Worm (Caenorhabditis elegans) whole organism, young adult: ENCODE data around the gene srh-277.
A peak's percentile ranks its signal among the peaks of the same experiment; 100 is the strongest.

Source experiments
- B0019.2 ChIP-seq: fragments of 200-800 bp; sonication (Bioruptor generic); conservative IDR thresholded peaks from 2 replicates; pipeline ENCODE4 v1.3.6; 2022; ENCODE audit warnings: missing genetic modification reagents, missing genetic modification characterization, missing compliant biosample characterization
- B0035.1 ChIP-seq: sonication (generic microtip); optimal IDR thresholded peaks from 2 replicates; lab custom pipeline; 2016; ENCODE audit warnings: missing genetic modification characterization, mild to moderate bottlenecking, missing compliant biosample characterization, missing genotype, missing genetic modification reagents
- F37B4.10 ChIP-seq: fragments of 200-800 bp; sonication (Bioruptor generic); IDR thresholded peaks from 2 replicates; pipeline ENCODE4 v1.3.6; 2022; ENCODE audit warnings: missing genetic modification characterization, missing compliant biosample characterization
- F52B5.7 ChIP-seq: sonication (generic microtip); optimal IDR thresholded peaks from 2 replicates; lab custom pipeline; 2016; ENCODE audit warnings: mild to moderate bottlenecking, missing genetic modification characterization, missing compliant biosample characterization
- F55B11.4 ChIP-seq: sonication (generic microtip); optimal IDR thresholded peaks from 2 replicates; lab custom pipeline; 2016; ENCODE audit warnings: missing compliant biosample characterization, missing genetic modification characterization, borderline replicate concordance; ENCODE audit not compliant: insufficient read depth
- F57C9.4 ChIP-seq: sonication (generic microtip); optimal IDR thresholded peaks from 2 replicates; lab custom pipeline; 2017; ENCODE audit warnings: mild to moderate bottlenecking, missing genetic modification characterization, missing compliant biosample characterization
- T07F8.4 ChIP-seq: sonication (generic microtip); optimal IDR thresholded peaks from 2 replicates; lab custom pipeline; 2016; ENCODE audit warnings: mild to moderate bottlenecking, missing genetic modification characterization, moderate library complexity, missing compliant biosample characterization
- Y53G8AR.9 ChIP-seq: fragments of 200-800 bp; sonication (Bioruptor generic); conservative IDR thresholded peaks from 2 replicates; pipeline ENCODE4 v1.3.6; 2022; ENCODE audit warnings: missing genetic modification reagents, missing genetic modification characterization, missing compliant biosample characterization
- Y56A3A.18 ChIP-seq: fragments of 200-800 bp; sonication (Bioruptor generic); IDR thresholded peaks from 2 replicates; pipeline ENCODE4 v1.3.6; 2022; ENCODE audit warnings: missing genetic modification reagents, missing genetic modification characterization, missing compliant biosample characterization
- Y67H2A.10 ChIP-seq: fragments of 200-800 bp; sonication (Bioruptor generic); conservative IDR thresholded peaks from 2 replicates; pipeline ENCODE4 v1.3.6; 2022; ENCODE audit warnings: missing genetic modification reagents, missing genetic modification characterization, missing compliant biosample characterization
- Y95B8A.8 ChIP-seq: fragments of 200-800 bp; sonication (Bioruptor generic); IDR thresholded peaks from 2 replicates; pipeline ENCODE4 v1.3.6; 2022; ENCODE audit warnings: missing genetic modification reagents, missing genetic modification characterization, missing compliant biosample characterization
- aptf-2 ChIP-seq: fragments of 200-800 bp; sonication (Bioruptor generic); conservative IDR thresholded peaks from 2 replicates; pipeline ENCODE4 v1.3.6; 2022; ENCODE audit warnings: missing genetic modification reagents, missing genetic modification characterization, missing compliant biosample characterization
- attf-3 ChIP-seq: fragments of 200-800 bp; sonication (Bioruptor generic); conservative IDR thresholded peaks from 2 replicates; pipeline ENCODE4 v1.3.6; 2022; ENCODE audit warnings: missing genetic modification reagents, missing genetic modification characterization, missing compliant biosample characterization
- attf-5 ChIP-seq: fragments of 200-800 bp; sonication (Bioruptor generic); optimal IDR thresholded peaks from 2 replicates; lab custom pipeline; 2018; ENCODE audit warnings: mild to moderate bottlenecking, missing genetic modification characterization, missing compliant biosample characterization
- cebp-1 ChIP-seq, 2 experiments: fragments of 200-800 bp in 1 of 2; sonication (Bioruptor generic) in 1 of 2; sonication (generic microtip) in 1 of 2; IDR thresholded peaks in 1 of 2; optimal IDR thresholded peaks in 1 of 2; 2 replicates each; pipeline versions ENCODE4 v1.3.6 to Lab custom; 2017 to 2022; ENCODE audit warnings: missing compliant biosample characterization in 2 of 2, missing genetic modification characterization in 2 of 2, mild to moderate bottlenecking in 1 of 2, missing genetic modification reagents in 1 of 2, moderate library complexity in 1 of 2
- chd-7 ChIP-seq: sonication (generic microtip); optimal IDR thresholded peaks from 2 replicates; lab custom pipeline; 2016; ENCODE audit warnings: mild to moderate bottlenecking, missing genetic modification characterization, moderate library complexity, missing compliant biosample characterization
- die-1 ChIP-seq: sonication (generic microtip); optimal IDR thresholded peaks from 2 replicates; lab custom pipeline; 2016; ENCODE audit warnings: missing genotype, mild to moderate bottlenecking, missing genetic modification characterization, missing compliant biosample characterization
- dox-1 ChIP-seq: fragments of 200-800 bp; sonication (Bioruptor generic); IDR thresholded peaks from 2 replicates; pipeline ENCODE4 v1.3.6; 2022; ENCODE audit warnings: missing genetic modification reagents, missing genetic modification characterization, missing compliant biosample characterization
- efl-1 ChIP-seq: fragments of 150-350 bp; optimal IDR thresholded peaks from 2 replicates; lab custom pipeline; 2014; ENCODE audit warnings: missing biosample characterization, missing genetic modification reagents, missing genetic modification characterization
- egl-18 ChIP-seq: fragments of 200-800 bp; sonication (Bioruptor generic); IDR thresholded peaks from 2 replicates; pipeline ENCODE4 v1.3.6; 2022; ENCODE audit warnings: missing genetic modification reagents, missing genetic modification characterization, missing compliant biosample characterization
- fkh-3 ChIP-seq: sonication (generic microtip); optimal IDR thresholded peaks from 2 replicates; lab custom pipeline; 2016; ENCODE audit warnings: mild to moderate bottlenecking, missing genetic modification characterization, missing compliant biosample characterization
- him-1 ChIP-seq: sonication (generic microtip); optimal IDR thresholded peaks from 2 replicates; lab custom pipeline; 2016; ENCODE audit warnings: missing genotype, missing genetic modification reagents, missing genetic modification characterization, missing compliant biosample characterization
- hlh-12 ChIP-seq: sonication (generic microtip); optimal IDR thresholded peaks from 2 replicates; lab custom pipeline; 2016; ENCODE audit warnings: missing genetic modification characterization, missing compliant biosample characterization
- hmg-20 ChIP-seq: fragments of 200-800 bp; sonication (Bioruptor generic); IDR thresholded peaks from 2 replicates; pipeline ENCODE4 v1.3.6; 2022; ENCODE audit warnings: missing genetic modification reagents, missing genetic modification characterization, missing compliant biosample characterization
- lin-35 ChIP-seq, 3 experiments: fragments of 150-350 bp in 2 of 3; sonication (generic microtip) in 1 of 3; optimal IDR thresholded peaks; 2 replicates each; lab custom pipeline; 2014 to 2018; ENCODE audit warnings: missing biosample characterization in 3 of 3, missing genetic modification characterization in 3 of 3, missing genetic modification reagents in 3 of 3
- lin-40 ChIP-seq: sonication (generic microtip); optimal IDR thresholded peaks from 2 replicates; lab custom pipeline; 2016; ENCODE audit warnings: missing genetic modification characterization, mild to moderate bottlenecking, missing compliant biosample characterization, missing genotype, missing genetic modification reagents
- nhr-179 ChIP-seq: sonication (generic microtip); optimal IDR thresholded peaks from 2 replicates; lab custom pipeline; 2016; ENCODE audit warnings: mild to moderate bottlenecking, missing genetic modification characterization, missing compliant biosample characterization
- nhr-90 ChIP-seq: sonication (generic microtip); optimal IDR thresholded peaks from 2 replicates; lab custom pipeline; 2016; ENCODE audit warnings: missing genotype, mild to moderate bottlenecking, missing genetic modification characterization, missing compliant biosample characterization
- pbrm-1 ChIP-seq: fragments of 200-800 bp; sonication (Bioruptor generic); IDR thresholded peaks from 2 replicates; pipeline ENCODE4 v1.3.6; 2022; ENCODE audit warnings: missing genetic modification reagents, missing genetic modification characterization, missing compliant biosample characterization
- repo-1 ChIP-seq: sonication (generic microtip); optimal IDR thresholded peaks from 2 replicates; lab custom pipeline; 2017; ENCODE audit warnings: mild to moderate bottlenecking, missing genetic modification characterization, missing compliant biosample characterization
- rpc-1 ChIP-seq, 2 experiments: fragments of 150-350 bp in 1 of 2; sonication (generic microtip) in 1 of 2; optimal IDR thresholded peaks; 2 replicates each; lab custom pipeline; 2014 to 2018; ENCODE audit warnings: missing biosample characterization in 1 of 2, missing genetic modification characterization in 1 of 2, missing genetic modification reagents in 1 of 2, missing genotype in 1 of 2
- sptf-2 ChIP-seq: fragments of 200-800 bp; sonication (Bioruptor generic); optimal IDR thresholded peaks from 2 replicates; lab custom pipeline; 2018; ENCODE audit warnings: mild to moderate bottlenecking, missing genetic modification characterization, missing compliant biosample characterization
- unc-130 ChIP-seq: sonication (generic microtip); optimal IDR thresholded peaks from 2 replicates; lab custom pipeline; 2016; ENCODE audit warnings: missing genetic modification reagents, missing genetic modification characterization, missing compliant biosample characterization
- zim-3 ChIP-seq: sonication (generic microtip); optimal IDR thresholded peaks from 2 replicates; lab custom pipeline; 2017; ENCODE audit warnings: mild to moderate bottlenecking, missing genetic modification characterization, moderate library complexity, missing compliant biosample characterization
- ztf-18 ChIP-seq: sonication (generic microtip); optimal IDR thresholded peaks from 2 replicates; lab custom pipeline; 2016; ENCODE audit warnings: missing genotype, mild to moderate bottlenecking, missing genetic modification characterization, missing compliant biosample characterization
- ztf-6 ChIP-seq: fragments of 200-800 bp; sonication (Bioruptor generic); IDR thresholded peaks from 2 replicates; pipeline ENCODE4 v1.3.6; 2022; ENCODE audit warnings: missing genetic modification reagents, missing genetic modification characterization, missing compliant biosample characterization

The srh-277 gene

ce11 chrV:16158391-16158790 is 24.6 kb upstream of the srh-277 start, which contains the start of gene str-99 (continued):
- TF ChIP-seq F55B11.4 (tag; lab: Kevin White, UChicago) = no peak
- TF ChIP-seq, all 124 proteins: peak for 0

ce11 chrV:16159594-16159993 is 23.4 kb upstream of the srh-277 start, which contains the start of gene F10A3.17:
TSS of gene F10A3.17 (minus strand) at chrV:16159694.
- no peak for TF ChIP-seq attf-3 (GFP tag; lab: Robert Waterston, UW)
- TF ChIP-seq efl-1 (GFP tag; lab: Kevin White, UChicago) = no peak
- TF ChIP-seq lin-40 (tag; lab: Kevin White, UChicago) = no peak
- no peak for TF ChIP-seq T07F8.4
- no peak for TF ChIP-seq nhr-179 (tag; lab: Kevin White, UChicago)
- no peak for TF ChIP-seq nhr-90 (tag; lab: Kevin White, UChicago)
- no peak for TF ChIP-seq unc-130
- TF ChIP-seq, all 124 proteins: peak for 0

ce11 chrV:16160087-16160486 is 22.9 kb upstream of the srh-277 start:
- TF ChIP-seq lin-35 (GFP tag; optimal IDR thresholded peaks at IDR 0.05; lab: Kevin White, UChicago) = no peak
- TF ChIP-seq Y53G8AR.9 (GFP tag; lab: Robert Waterston, UW) = no peak
- TF ChIP-seq cebp-1 (GFP tag; IDR thresholded peaks at IDR 0.05; lab: Robert Waterston, UW) = peak; percentile 85
- TF ChIP-seq cebp-1 (tag; optimal IDR thresholded peaks at IDR 0.05; lab: Kevin White, UChicago) = peak; percentile 96
- no peak for TF ChIP-seq nhr-90 (tag; lab: Kevin White, UChicago)

ce11 chrV:16162124-16162735 is 20.8 kb upstream of the srh-277 start, which contains the start of the genes str-109 and F10A3.11:
TSS of gene str-109 (minus strand) at chrV:16162224.
TSS of gene F10A3.11 (plus strand) at chrV:16162685.
- TF ChIP-seq egl-18 (GFP tag; lab: Robert Waterston, UW) = no peak
- TF ChIP-seq Y67H2A.10 = no peak
- no peak for TF ChIP-seq attf-3 (GFP tag; lab: Robert Waterston, UW)
- no peak for TF ChIP-seq T07F8.4
- TF ChIP-seq hlh-12 = no peak
- TF ChIP-seq B0019.2 (GFP tag; lab: Robert Waterston, UW) = no peak
- no peak for TF ChIP-seq fkh-3 (tag; lab: Kevin White, UChicago)

ce11 chrV:16163719-16164118 is 19.3 kb upstream of the srh-277 start, which contains the start of gene F10A3.12:
TSS of gene F10A3.12 (plus strand) at chrV:16164019.
- no peak for TF ChIP-seq ztf-6
- no peak for TF ChIP-seq repo-1 (tag; lab: Kevin White, UChicago)
- no peak for TF ChIP-seq hmg-20 (GFP tag; lab: Robert Waterston, UW)
- no peak for TF ChIP-seq F57C9.4 (tag; lab: Kevin White, UChicago)
- no peak for TF ChIP-seq pbrm-1 (GFP tag; lab: Robert Waterston, UW)
- TF ChIP-seq zim-3 (tag; lab: Kevin White, UChicago) = no peak
- TF ChIP-seq sptf-2 = no peak
- no peak for TF ChIP-seq F55B11.4 (tag; lab: Kevin White, UChicago)
- no peak for TF ChIP-seq F52B5.7
- no peak for TF ChIP-seq F37B4.10 (GFP tag; lab: Robert Waterston, UW)
- TF ChIP-seq ztf-18 = no peak
- no peak for TF ChIP-seq die-1 (tag; lab: Kevin White, UChicago)
- TF ChIP-seq attf-5 (GFP tag; lab: Kevin White, UChicago) = no peak

DNA sequence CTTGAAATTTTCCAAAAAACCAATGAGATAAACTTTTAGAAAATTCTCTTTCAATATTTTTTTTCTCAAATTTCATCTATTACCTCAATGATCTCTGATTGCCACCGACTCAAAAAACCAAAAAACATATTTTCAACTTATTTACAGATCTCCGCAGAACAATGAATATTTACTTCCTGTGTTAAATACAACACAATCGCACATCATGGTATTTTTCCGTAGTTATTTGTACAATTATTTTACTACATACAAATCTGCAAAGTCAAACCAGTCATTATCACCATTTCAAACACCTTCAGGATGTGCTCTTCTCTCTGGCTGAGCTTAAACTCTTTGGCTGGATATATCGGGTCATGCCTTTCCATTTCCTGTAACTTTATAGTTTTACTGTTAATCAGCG is 17.1 kb upstream of the srh-277 start, which contains the start of gene str-108:
TSS of gene str-108 (plus strand) at position 301 of the 400 bp plus-strand sequence.
- TF ChIP-seq rpc-1 (optimal IDR thresholded peaks at IDR 0.05; lab: Kevin White, UChicago) (no peak), rpc-1 (tag; optimal IDR thresholded peaks at IDR 0.05; lab: Kevin White, UChicago) (no peak), him-1 (tag; lab: Kevin White, UChicago) (no peak), Y56A3A.18 (GFP tag; lab: Robert Waterston, UW) (no peak), B0035.1 (no peak), aptf-2 (GFP tag; lab: Robert Waterston, UW) (no peak), chd-7 (tag; lab: Kevin White, UChicago) (no peak), Y95B8A.8 (GFP tag; lab: Robert Waterston, UW) (no peak), dox-1 (no peak)
- TF ChIP-seq, all 124 proteins: peak for 0
